Fruit fly (Drosophila melanogaster) whole organism, embryonic: ENCODE results near the gene RpS28-like.

Experiments used
- CG10147 ChIP-seq: fragments of 200-800 bp; sonication (Bioruptor generic); optimal IDR thresholded peaks from 2 replicates; lab custom pipeline; 2019; ENCODE audit warnings: missing biosample characterization, mild to moderate bottlenecking, missing genetic modification characterization, moderate library complexity
- CG10366 ChIP-seq: fragments of 200-800 bp; sonication (Bioruptor generic); IDR thresholded peaks from 2 replicates; pipeline ENCODE4 v1.3.6; 2022; ENCODE audit warnings: missing biosample characterization, missing genetic modification characterization
- CG10431 ChIP-seq: fragments of 200-800 bp; sonication (Bioruptor generic); optimal IDR thresholded peaks from 3 replicates; lab custom pipeline; 2018; ENCODE audit warnings: missing biosample characterization, mild to moderate bottlenecking, missing genetic modification characterization
- CG10543 ChIP-seq: fragments of 200-800 bp; sonication (Bioruptor generic); optimal IDR thresholded peaks from 3 replicates; lab custom pipeline; 2017; ENCODE audit warnings: missing biosample characterization, mild to moderate bottlenecking, missing genetic modification characterization, moderate library complexity
- CG10959 ChIP-seq: fragments of 200-800 bp; sonication (Bioruptor generic); IDR thresholded peaks from 2 replicates; pipeline ENCODE4 v1.3.6; 2022; ENCODE audit warnings: missing biosample characterization, missing genetic modification characterization
- CG11085 ChIP-seq: fragments of 200-800 bp; sonication (Bioruptor generic); IDR thresholded peaks from 2 replicates; pipeline ENCODE4 v1.3.6; 2022; ENCODE audit warnings: missing biosample characterization, missing genetic modification characterization
- CG11696 ChIP-seq: fragments of 200-800 bp; sonication (Bioruptor generic); IDR thresholded peaks from 2 replicates; pipeline ENCODE4 v1.3.6; 2022; ENCODE audit warnings: missing biosample characterization, missing genetic modification characterization
- CG13894 ChIP-seq: fragments of 200-800 bp; sonication (Bioruptor generic); optimal IDR thresholded peaks from 3 replicates; lab custom pipeline; 2018; ENCODE audit warnings: missing biosample characterization, mild to moderate bottlenecking, missing genetic modification characterization, moderate library complexity
- CG15269 ChIP-seq: fragments of 200-800 bp; sonication (Bioruptor generic); optimal IDR thresholded peaks from 2 replicates; lab custom pipeline; 2018; ENCODE audit warnings: missing biosample characterization, mild to moderate bottlenecking, missing genetic modification characterization, moderate library complexity
- CG17912 ChIP-seq: fragments of 200-800 bp; sonication (Bioruptor generic); optimal IDR thresholded peaks from 2 replicates; lab custom pipeline; 2018; ENCODE audit warnings: missing biosample characterization, mild to moderate bottlenecking, missing genetic modification characterization
- CG18599 ChIP-seq: fragments of 200-800 bp; sonication (Bioruptor generic); optimal IDR thresholded peaks from 3 replicates; lab custom pipeline; 2017; ENCODE audit warnings: missing biosample characterization, missing genetic modification characterization, mild to moderate bottlenecking, moderate library complexity, missing genetic modification reagents
- CG2678 ChIP-seq: fragments of 200-800 bp; sonication (Bioruptor generic); optimal IDR thresholded peaks from 3 replicates; lab custom pipeline; 2019; ENCODE audit warnings: missing biosample characterization, mild to moderate bottlenecking, missing genetic modification characterization, moderate library complexity
- CG34376 ChIP-seq: fragments of 200-800 bp; sonication (Bioruptor generic); optimal IDR thresholded peaks from 2 replicates; lab custom pipeline; 2018; ENCODE audit warnings: missing biosample characterization, mild to moderate bottlenecking, missing genetic modification characterization
- CG6654 ChIP-seq: fragments of 200-800 bp; sonication (Bioruptor generic); optimal IDR thresholded peaks from 2 replicates; lab custom pipeline; 2017; ENCODE audit warnings: missing biosample characterization, mild to moderate bottlenecking, missing genetic modification characterization
- CG8281 ChIP-seq: fragments of 200-800 bp; sonication (Bioruptor generic); optimal IDR thresholded peaks from 2 replicates; lab custom pipeline; 2018; ENCODE audit warnings: missing biosample characterization, mild to moderate bottlenecking, missing genetic modification characterization, moderate library complexity
- CG8290 ChIP-seq, 3 experiments: fragments of 200-800 bp; sonication (Bioruptor generic); optimal IDR thresholded peaks; 2 replicates each; lab custom pipeline; 2016 to 2019; ENCODE audit warnings: missing biosample characterization in 3 of 3, missing genetic modification characterization in 3 of 3, mild to moderate bottlenecking in 2 of 3, moderate library complexity in 1 of 3
- E2f2 ChIP-seq: fragments of 200-800 bp; sonication (Bioruptor generic); IDR thresholded peaks from 2 replicates; pipeline ENCODE4 v1.3.6; 2022; ENCODE audit warnings: missing biosample characterization, missing genetic modification characterization
- GATAe ChIP-seq: fragments of 200-800 bp; sonication (Bioruptor generic); conservative IDR thresholded peaks from 2 replicates; pipeline ENCODE4 v1.3.6; 2022; ENCODE audit warnings: missing biosample characterization, missing genetic modification characterization
- HLH54F ChIP-seq: fragments of 200-800 bp; sonication (Bioruptor generic); optimal IDR thresholded peaks from 3 replicates; lab custom pipeline; 2016; ENCODE audit warnings: missing biosample characterization, missing genetic modification characterization
- Hey ChIP-seq: fragments of 200-800 bp; sonication (Bioruptor generic); optimal IDR thresholded peaks from 3 replicates; lab custom pipeline; 2018; ENCODE audit warnings: missing biosample characterization, mild to moderate bottlenecking, missing genetic modification characterization
- Jarid2 ChIP-seq: fragments of 200-800 bp; sonication (Bioruptor generic); optimal IDR thresholded peaks from 3 replicates; lab custom pipeline; 2017; ENCODE audit warnings: mild to moderate bottlenecking, missing biosample characterization, missing genetic modification reagents, missing genetic modification characterization
- Max ChIP-seq: fragments of 200-800 bp; sonication (Bioruptor generic); optimal IDR thresholded peaks from 2 replicates; lab custom pipeline; 2016; ENCODE audit warnings: missing biosample characterization, mild to moderate bottlenecking, missing genetic modification characterization
- Med ChIP-seq: fragments of 200-800 bp; sonication (Bioruptor generic); peaks from one replicate; lab custom pipeline; 2016; ENCODE audit warnings: missing biosample characterization, missing genetic modification characterization, mild to moderate bottlenecking, inconsistent platforms, moderate library complexity
- Mrtf ChIP-seq: fragments of 200-800 bp; sonication (Bioruptor generic); IDR thresholded peaks from 3 replicates; pipeline ENCODE4 v1.3.6; 2022; ENCODE audit warnings: missing biosample characterization, missing genetic modification characterization
- NFAT ChIP-seq: fragments of 200-800 bp; sonication (Bioruptor generic); IDR thresholded peaks from 2 replicates; pipeline ENCODE4 v1.3.6; 2022; ENCODE audit warnings: missing biosample characterization, missing genetic modification characterization
- Pdp1 ChIP-seq, 2 experiments: fragments of 200-800 bp; sonication (Bioruptor generic); optimal IDR thresholded peaks; 3 replicates each; lab custom pipeline; 2016; ENCODE audit warnings: missing biosample characterization in 2 of 2, missing genetic modification characterization in 2 of 2, mild to moderate bottlenecking in 1 of 2, moderate library complexity in 1 of 2
- Side ChIP-seq: fragments of 200-800 bp; sonication (Bioruptor generic); optimal IDR thresholded peaks from 2 replicates; lab custom pipeline; 2016; ENCODE audit warnings: missing biosample characterization, missing genetic modification characterization
- aop ChIP-seq: fragments of 200-800 bp; sonication (Bioruptor generic); IDR thresholded peaks from 2 replicates; pipeline ENCODE4 v1.3.6; 2022; ENCODE audit warnings: missing biosample characterization, missing genetic modification characterization
- br ChIP-seq: fragments of >200 bp; optimal IDR thresholded peaks from 2 replicates; lab custom pipeline; 2017
- caup ChIP-seq: fragments of 200-800 bp; sonication (Bioruptor generic); optimal IDR thresholded peaks from 3 replicates; lab custom pipeline; 2017; ENCODE audit warnings: missing biosample characterization, mild to moderate bottlenecking, missing genetic modification characterization, moderate library complexity; ENCODE audit not compliant: severe bottlenecking
- cwo ChIP-seq: fragments of 200-800 bp; sonication (Bioruptor generic); optimal IDR thresholded peaks from 3 replicates; lab custom pipeline; 2017; ENCODE audit warnings: missing biosample characterization, missing genetic modification characterization, mild to moderate bottlenecking, moderate library complexity, missing genetic modification reagents
- eve ChIP-seq, 2 experiments: fragments of >200 bp; optimal IDR thresholded peaks; 2 replicates each; lab custom pipeline; 2017; ENCODE audit warnings: missing biosample characterization in 2 of 2, missing genetic modification characterization in 2 of 2
- exex ChIP-seq: fragments of 200-800 bp; sonication (Bioruptor generic); optimal IDR thresholded peaks from 4 replicates; lab custom pipeline; 2018; ENCODE audit warnings: missing biosample characterization, mild to moderate bottlenecking, missing genetic modification characterization, moderate library complexity
- fd64A ChIP-seq: fragments of 200-800 bp; sonication (Bioruptor generic); optimal IDR thresholded peaks from 3 replicates; lab custom pipeline; 2018; ENCODE audit warnings: missing biosample characterization, mild to moderate bottlenecking, missing genetic modification characterization
- grn ChIP-seq: fragments of 200-800 bp; sonication (Bioruptor generic); optimal IDR thresholded peaks from 3 replicates; lab custom pipeline; 2017; ENCODE audit warnings: missing biosample characterization, missing genetic modification characterization
- gro ChIP-seq: fragments of 200-800 bp; sonication (Bioruptor generic); optimal IDR thresholded peaks from 2 replicates; lab custom pipeline; 2016; ENCODE audit warnings: missing biosample characterization, missing genetic modification characterization
- lab ChIP-seq: fragments of 200-800 bp; sonication (Bioruptor generic); optimal IDR thresholded peaks from 3 replicates; lab custom pipeline; 2017; ENCODE audit warnings: missing biosample characterization, missing genetic modification characterization, mild to moderate bottlenecking, moderate library complexity, missing genetic modification reagents
- mirr ChIP-seq: fragments of 200-800 bp; sonication (Bioruptor generic); optimal IDR thresholded peaks from 3 replicates; lab custom pipeline; 2018; ENCODE audit warnings: missing biosample characterization, mild to moderate bottlenecking, missing genetic modification characterization
- salm ChIP-seq: fragments of 200-800 bp; sonication (Bioruptor generic); optimal IDR thresholded peaks from 2 replicates; lab custom pipeline; 2018; ENCODE audit warnings: missing biosample characterization, mild to moderate bottlenecking, missing genetic modification characterization
- schlank ChIP-seq: fragments of 200-800 bp; sonication (Bioruptor generic); optimal IDR thresholded peaks from 2 replicates; lab custom pipeline; 2018; ENCODE audit warnings: missing biosample characterization, mild to moderate bottlenecking, missing genetic modification characterization
- sd ChIP-seq: fragments of 200-800 bp; sonication (Bioruptor generic); optimal IDR thresholded peaks from 3 replicates; lab custom pipeline; 2018; ENCODE audit warnings: missing biosample characterization, mild to moderate bottlenecking, missing genetic modification characterization, moderate library complexity
- sens ChIP-seq: fragments of 200-800 bp; sonication (Bioruptor generic); peaks from one replicate; lab custom pipeline; 2016; ENCODE audit warnings: missing biosample characterization, missing genetic modification characterization
- shn ChIP-seq: fragments of 200-800 bp; sonication (Bioruptor generic); optimal IDR thresholded peaks from 3 replicates; lab custom pipeline; 2016; ENCODE audit warnings: missing biosample characterization, missing genetic modification characterization
- sug ChIP-seq: fragments of 200-800 bp; optimal IDR thresholded peaks from 2 replicates; lab custom pipeline; 2019; ENCODE audit warnings: missing biosample characterization, mild to moderate bottlenecking, missing genetic modification characterization, moderate library complexity
- tap ChIP-seq: fragments of 200-800 bp; optimal IDR thresholded peaks from 3 replicates; lab custom pipeline; 2019; ENCODE audit warnings: missing biosample characterization, mild to moderate bottlenecking, missing genetic modification characterization, moderate library complexity
- tll ChIP-seq, 2 experiments: fragments of 200-800 bp in 1 of 2; fragments of >200 bp in 1 of 2; sonication (Bioruptor generic) in 1 of 2; optimal IDR thresholded peaks; 2 replicates each; lab custom pipeline; 2017 to 2019; ENCODE audit warnings: missing biosample characterization in 2 of 2, missing genetic modification characterization in 2 of 2, mild to moderate bottlenecking in 1 of 2, moderate library complexity in 1 of 2

RpS28-like gene

DNA sequence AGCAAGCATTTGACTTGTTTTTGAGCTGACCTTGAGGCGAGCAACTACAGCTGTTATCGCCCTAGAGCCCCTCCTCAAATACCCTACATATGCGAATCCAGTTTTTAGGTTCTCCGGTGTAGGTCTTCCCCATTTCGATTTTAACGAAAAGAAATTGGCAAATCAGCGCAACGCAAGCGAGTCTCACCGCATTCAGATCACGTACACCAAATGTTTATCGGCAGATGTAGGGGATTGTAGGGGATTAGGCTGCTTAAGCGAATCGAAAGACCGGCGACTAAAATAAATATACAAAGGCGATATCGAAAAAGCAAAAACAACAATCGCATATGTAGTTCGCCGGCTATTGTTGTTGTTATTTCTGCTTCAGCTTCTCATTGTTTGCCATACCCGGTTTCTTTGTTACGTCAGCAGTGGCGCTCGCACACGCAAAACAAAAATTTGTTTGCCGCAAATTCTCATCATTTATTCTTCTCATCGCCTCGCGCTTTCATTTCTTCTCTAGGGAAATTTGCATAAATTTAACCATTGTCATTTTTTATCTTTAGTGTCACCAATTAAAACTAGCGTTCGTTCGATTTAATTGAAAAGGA is 48.5 kb upstream of the RpS28-like start (continued):
- TF ChIP-seq shn: peak; percentile 86
- no peak for TF ChIP-seq Jarid2 (GFP tag; lab: Kevin White, UChicago)
- peak; percentile 40 for TF ChIP-seq Max
- peak; percentile 82 for TF ChIP-seq HLH54F
- TF ChIP-seq CG10431 (GFP tag; lab: Kevin White, UChicago): no peak
- peak; percentile 65 for TF ChIP-seq CG11696 (GFP tag; lab: Robert Waterston, UW)
- TF ChIP-seq fd64A (GFP tag; lab: Kevin White, UChicago): no peak
- TF ChIP-seq tap (tag; lab: Kevin White, UChicago): no peak
- no peak for TF ChIP-seq tll (GFP tag; optimal IDR thresholded peaks at IDR 0.05; lab: Kevin White, UChicago)
- TF ChIP-seq br (lab: Kevin White, UChicago): no peak

dm6 chr2L:9388924-9389765 is 47.5 kb upstream of the RpS28-like start:
- TF ChIP-seq cwo (GFP tag; lab: Kevin White, UChicago) (peak; percentile 98), CG15269 (no peak), Med (GFP tag; lab: Kevin White, UChicago) (peak; percentile 81), sug (tag; lab: Kevin White, UChicago) (peak; percentile 97), NFAT (GFP tag; lab: Robert Waterston, UW) (peak; percentile 46; the same call in 1 of the 2 replicates), schlank (peak; percentile 19), Pdp1 (GFP tag; optimal IDR thresholded peaks at IDR 0.05; lab: Kevin White, UChicago) (peak in 1 of 2 experiments; percentile 97), aop (GFP tag; lab: Robert Waterston, UW) (no peak), CG11696 (GFP tag; lab: Robert Waterston, UW) (no peak), gro (GFP tag; lab: Kevin White, UChicago) (peak; percentile 5), CG10147 (GFP tag; lab: Kevin White, UChicago) (no peak), CG10366 (no peak), CG6654 (GFP tag; lab: Kevin White, UChicago) (no peak), CG2678 (peak; percentile 10), lab (GFP tag; lab: Kevin White, UChicago) (peak; percentile 2), CG8281 (tag; lab: Kevin White, UChicago) (peak; percentile 88), caup (GFP tag; lab: Kevin White, UChicago) (peak; percentile 27), CG17912 (GFP tag; lab: Kevin White, UChicago) (no peak), exex (tag; lab: Kevin White, UChicago) (peak; percentile 97), CG10543 (GFP tag; lab: Kevin White, UChicago) (peak; percentile 42), CG8290 (GFP tag; optimal IDR thresholded peaks at IDR 0.05; lab: Kevin White, UChicago) (no peak), CG8290 (tag; optimal IDR thresholded peaks at IDR 0.05; lab: Kevin White, UChicago) (peak in 1 of 2 experiments; percentile 15), CG10959 (GFP tag; lab: Robert Waterston, UW) (no peak), mirr (peak; percentile 95), sd (tag; lab: Kevin White, UChicago) (peak; percentile 7), salm (peak; percentile 21), CG11085 (GFP tag; lab: Robert Waterston, UW) (no peak), CG18599 (GFP tag; lab: Kevin White, UChicago) (peak; percentile 23), Side (GFP tag; lab: Kevin White, UChicago) (no peak), Mrtf (no peak), GATAe (GFP tag; lab: Robert Waterston, UW) (peak; percentile 62), Hey (tag; lab: Kevin White, UChicago) (peak; percentile 54), eve (GFP tag; optimal IDR thresholded peaks at IDR 0.05; lab: Kevin White, UChicago) (peak in 1 of 2 experiments; percentile 42), CG13894 (tag; lab: Kevin White, UChicago) (peak; percentile 40), grn (GFP tag; lab: Kevin White, UChicago) (peak; percentile 63), CG34376 (GFP tag; lab: Kevin White, UChicago) (peak; percentile 90), E2f2 (GFP tag; lab: Robert Waterston, UW) (peak; percentile 8; the same call in 1 of the 2 replicates), sens (GFP tag; lab: Kevin White, UChicago) (peak; percentile 28)
